Fruit fly (Drosophila melanogaster) whole organism, embryonic: ENCODE results near the gene CG7963.
A peak's percentile ranks its signal among the peaks of the same experiment; 100 is the strongest.

Experiments
- CG10147 ChIP-seq: fragments of 200-800 bp; sonication (Bioruptor generic); optimal IDR thresholded peaks from 2 replicates; lab custom pipeline; 2019; ENCODE audit warnings: missing biosample characterization, mild to moderate bottlenecking, missing genetic modification characterization, moderate library complexity
- CG10267 ChIP-seq: fragments of 200-800 bp; sonication (Bioruptor generic); optimal IDR thresholded peaks from 2 replicates; lab custom pipeline; 2018; ENCODE audit warnings: missing biosample characterization, mild to moderate bottlenecking, missing genetic modification characterization, moderate library complexity
- CG10321 ChIP-seq: fragments of 200-800 bp; sonication (Bioruptor generic); IDR thresholded peaks from 2 replicates; pipeline ENCODE4 v1.3.6; 2022; ENCODE audit warnings: missing biosample characterization, missing genetic modification characterization
- CG11247 ChIP-seq: fragments of 200-800 bp; sonication (Bioruptor generic); IDR thresholded peaks from 2 replicates; pipeline ENCODE4 v1.3.6; 2022; ENCODE audit warnings: missing biosample characterization, missing genetic modification characterization
- CG11456 ChIP-seq: fragments of 200-800 bp; sonication (Bioruptor generic); IDR thresholded peaks from 3 replicates; pipeline ENCODE4 v1.3.6; 2022; ENCODE audit warnings: missing biosample characterization, missing genetic modification characterization
- CG13424 ChIP-seq: fragments of 200-800 bp; sonication (Bioruptor generic); optimal IDR thresholded peaks from 2 replicates; lab custom pipeline; 2019; ENCODE audit warnings: missing biosample characterization, mild to moderate bottlenecking, missing genetic modification characterization, moderate library complexity
- CG2199 ChIP-seq: fragments of 200-800 bp; sonication (Bioruptor generic); IDR thresholded peaks from 3 replicates; pipeline ENCODE4 v1.3.6; 2022; ENCODE audit warnings: missing biosample characterization, missing genetic modification characterization
- CG32767 ChIP-seq: fragments of 200-800 bp; sonication (Bioruptor generic); IDR thresholded peaks from 2 replicates; pipeline ENCODE4 v1.3.6; 2022; ENCODE audit warnings: missing biosample characterization, missing genetic modification characterization
- CG33213 ChIP-seq: fragments of 200-800 bp; sonication (Bioruptor generic); optimal IDR thresholded peaks from 3 replicates; lab custom pipeline; 2016; ENCODE audit warnings: missing biosample characterization, missing genetic modification characterization
- CG34224 ChIP-seq: fragments of 200-800 bp; sonication (Bioruptor generic); IDR thresholded peaks from 3 replicates; pipeline ENCODE4 v1.3.6; 2022; ENCODE audit warnings: missing biosample characterization, missing genetic modification characterization; ENCODE audit not compliant: partially characterized antibody
- CG3726 ChIP-seq: fragments of 200-800 bp; sonication (Bioruptor generic); IDR thresholded peaks from 3 replicates; pipeline ENCODE4, ENCODE4 v1.3.6; 2022; ENCODE audit warnings: missing biosample characterization, missing genetic modification characterization
- CG4424 ChIP-seq: fragments of 200-800 bp; sonication (Bioruptor generic); optimal IDR thresholded peaks from 3 replicates; lab custom pipeline; 2016; ENCODE audit warnings: missing biosample characterization, missing genetic modification characterization
- CG4707 ChIP-seq: fragments of 200-800 bp; sonication (Bioruptor generic); optimal IDR thresholded peaks from 2 replicates; lab custom pipeline; 2018; ENCODE audit warnings: missing biosample characterization, mild to moderate bottlenecking, missing genetic modification characterization, moderate library complexity
- CG6654 ChIP-seq: fragments of 200-800 bp; sonication (Bioruptor generic); optimal IDR thresholded peaks from 2 replicates; lab custom pipeline; 2017; ENCODE audit warnings: missing biosample characterization, mild to moderate bottlenecking, missing genetic modification characterization
- CG7928 ChIP-seq: fragments of 200-800 bp; sonication (Bioruptor generic); optimal IDR thresholded peaks from 2 replicates; lab custom pipeline; 2017; ENCODE audit warnings: missing biosample characterization, mild to moderate bottlenecking, missing genetic modification characterization
- CG7963 ChIP-seq: fragments of 200-800 bp; sonication (Bioruptor generic); IDR thresholded peaks from 3 replicates; pipeline ENCODE4 v1.3.6; 2022; ENCODE audit warnings: missing biosample characterization, missing genetic modification characterization; ENCODE audit not compliant: partially characterized antibody
- CG9932 ChIP-seq: fragments of 200-800 bp; sonication (Bioruptor generic); IDR thresholded peaks from 2 replicates; pipeline ENCODE4 v1.3.6; 2022; ENCODE audit warnings: missing biosample characterization, missing genetic modification characterization
- CkIIα-i1 ChIP-seq: fragments of 200-800 bp; sonication (Bioruptor generic); IDR thresholded peaks from 2 replicates; pipeline ENCODE4 v1.3.6; 2022; ENCODE audit warnings: missing biosample characterization, missing genetic modification characterization
- Dad ChIP-seq: fragments of 200-800 bp; sonication (Bioruptor generic); optimal IDR thresholded peaks from 3 replicates; lab custom pipeline; 2016; ENCODE audit warnings: missing biosample characterization, missing genetic modification characterization
- Dip2 ChIP-seq: fragments of 200-800 bp; sonication (Bioruptor generic); IDR thresholded peaks from 2 replicates; pipeline ENCODE4 v1.3.6; 2022; ENCODE audit warnings: missing biosample characterization, missing genetic modification characterization
- Dp ChIP-seq: fragments of 200-800 bp; sonication (Bioruptor generic); optimal IDR thresholded peaks from 2 replicates; lab custom pipeline; 2018; ENCODE audit warnings: missing biosample characterization, mild to moderate bottlenecking, missing genetic modification characterization, moderate library complexity
- Eip74EF ChIP-seq, 2 experiments: fragments of 200-800 bp in 1 of 2; fragments of >200 bp in 1 of 2; sonication (Bioruptor generic) in 1 of 2; optimal IDR thresholded peaks; 2 replicates each; lab custom pipeline; 2017 to 2019; ENCODE audit warnings: missing biosample characterization in 2 of 2, missing genetic modification characterization in 2 of 2, mild to moderate bottlenecking in 1 of 2, moderate library complexity in 1 of 2
- Ets65A ChIP-seq: fragments of 200-800 bp; sonication (Bioruptor generic); peaks from one replicate; lab custom pipeline; 2016; ENCODE audit warnings: missing biosample characterization, missing genetic modification characterization
- H15 ChIP-seq: fragments of 200-800 bp; sonication (Bioruptor generic); IDR thresholded peaks from 3 replicates; pipeline ENCODE4 v1.3.6; 2022; ENCODE audit warnings: missing biosample characterization, missing genetic modification characterization
- HLH54F ChIP-seq: fragments of 200-800 bp; sonication (Bioruptor generic); optimal IDR thresholded peaks from 3 replicates; lab custom pipeline; 2016; ENCODE audit warnings: missing biosample characterization, missing genetic modification characterization
- Hmr ChIP-seq: fragments of 200-800 bp; sonication (Bioruptor generic); optimal IDR thresholded peaks from 3 replicates; lab custom pipeline; 2017; ENCODE audit warnings: mild to moderate bottlenecking, missing biosample characterization, missing genetic modification reagents, missing genetic modification characterization
- Hsf ChIP-seq: fragments of 200-800 bp; sonication (Bioruptor generic); optimal IDR thresholded peaks from 3 replicates; lab custom pipeline; 2016; ENCODE audit warnings: missing biosample characterization, missing genetic modification characterization
- Jarid2 ChIP-seq: fragments of 200-800 bp; sonication (Bioruptor generic); optimal IDR thresholded peaks from 3 replicates; lab custom pipeline; 2017; ENCODE audit warnings: mild to moderate bottlenecking, missing biosample characterization, missing genetic modification reagents, missing genetic modification characterization
- MESR4 ChIP-seq: fragments of 200-800 bp; sonication (Bioruptor generic); optimal IDR thresholded peaks from 2 replicates; lab custom pipeline; 2018; ENCODE audit warnings: missing biosample characterization, mild to moderate bottlenecking, missing genetic modification characterization, moderate library complexity
- NC2β ChIP-seq: fragments of 200-800 bp; sonication (Bioruptor generic); optimal IDR thresholded peaks from 2 replicates; lab custom pipeline; 2016; ENCODE audit warnings: missing biosample characterization, missing genetic modification characterization
- PHDP ChIP-seq: fragments of 200-800 bp; sonication (Bioruptor generic); optimal IDR thresholded peaks from 3 replicates; lab custom pipeline; 2018; ENCODE audit warnings: missing biosample characterization, mild to moderate bottlenecking, missing genetic modification characterization, moderate library complexity
- Pdp1 ChIP-seq, 2 experiments: fragments of 200-800 bp; sonication (Bioruptor generic); optimal IDR thresholded peaks; 3 replicates each; lab custom pipeline; 2016; ENCODE audit warnings: missing biosample characterization in 2 of 2, missing genetic modification characterization in 2 of 2, mild to moderate bottlenecking in 1 of 2, moderate library complexity in 1 of 2
- Ptx1 ChIP-seq: fragments of 200-800 bp; sonication (Bioruptor generic); IDR thresholded peaks from 2 replicates; pipeline ENCODE4 v1.3.6; 2022; ENCODE audit warnings: missing biosample characterization, missing genetic modification characterization
- Sox100B ChIP-seq: fragments of 200-800 bp; sonication (Bioruptor generic); optimal IDR thresholded peaks from 3 replicates; lab custom pipeline; 2018; ENCODE audit warnings: missing biosample characterization, mild to moderate bottlenecking, missing genetic modification characterization
- YL-1 ChIP-seq: fragments of 200-800 bp; sonication (Bioruptor generic); optimal IDR thresholded peaks from 3 replicates; lab custom pipeline; 2017; ENCODE audit warnings: missing biosample characterization, mild to moderate bottlenecking, missing genetic modification characterization
- ac ChIP-seq: fragments of 200-800 bp; sonication (Bioruptor generic); optimal IDR thresholded peaks from 3 replicates; lab custom pipeline; 2017; ENCODE audit warnings: missing biosample characterization, mild to moderate bottlenecking, missing genetic modification characterization
- aop ChIP-seq: fragments of 200-800 bp; sonication (Bioruptor generic); IDR thresholded peaks from 2 replicates; pipeline ENCODE4 v1.3.6; 2022; ENCODE audit warnings: missing biosample characterization, missing genetic modification characterization
- cas ChIP-seq: fragments of 200-800 bp; sonication (Bioruptor generic); IDR thresholded peaks from 2 replicates; pipeline ENCODE4 v1.3.6; 2022; ENCODE audit warnings: missing biosample characterization, missing genetic modification characterization
- crol ChIP-seq: fragments of 200-800 bp; sonication (Bioruptor generic); IDR thresholded peaks from 2 replicates; pipeline ENCODE4 v1.3.6; 2022; ENCODE audit warnings: missing biosample characterization, missing genetic modification characterization
- eve ChIP-seq, 2 experiments: fragments of >200 bp; optimal IDR thresholded peaks; 2 replicates each; lab custom pipeline; 2017; ENCODE audit warnings: missing biosample characterization in 2 of 2, missing genetic modification characterization in 2 of 2
- fd96Cb ChIP-seq: fragments of 200-800 bp; sonication (Bioruptor generic); optimal IDR thresholded peaks from 2 replicates; lab custom pipeline; 2018; ENCODE audit warnings: missing biosample characterization, mild to moderate bottlenecking, missing genetic modification characterization, moderate library complexity
- gsb-n ChIP-seq: fragments of 200-800 bp; sonication (Bioruptor generic); optimal IDR thresholded peaks from 3 replicates; lab custom pipeline; 2018; ENCODE audit warnings: missing biosample characterization, mild to moderate bottlenecking, missing genetic modification characterization
- her ChIP-seq: fragments of 200-800 bp; sonication (Bioruptor generic); optimal IDR thresholded peaks from 2 replicates; lab custom pipeline; 2016; ENCODE audit warnings: missing biosample characterization, missing genetic modification characterization
- ind ChIP-seq: fragments of 200-800 bp; sonication (Bioruptor generic); optimal IDR thresholded peaks from 3 replicates; lab custom pipeline; 2016; ENCODE audit warnings: missing biosample characterization, missing genetic modification characterization
- pfk ChIP-seq: fragments of 200-800 bp; sonication (Bioruptor generic); optimal IDR thresholded peaks from 2 replicates; lab custom pipeline; 2018; ENCODE audit warnings: missing biosample characterization, mild to moderate bottlenecking, missing genetic modification characterization, moderate library complexity
- seq ChIP-seq: fragments of 200-800 bp; sonication (Bioruptor generic); IDR thresholded peaks from 2 replicates; pipeline ENCODE4 v1.3.6; 2022; ENCODE audit warnings: missing biosample characterization, missing genetic modification characterization
- sqz ChIP-seq: fragments of 200-800 bp; sonication (Bioruptor generic); optimal IDR thresholded peaks from 3 replicates; lab custom pipeline; 2018; ENCODE audit warnings: missing biosample characterization, mild to moderate bottlenecking, missing genetic modification characterization
- stwl ChIP-seq: fragments of 200-800 bp; sonication (Bioruptor generic); optimal IDR thresholded peaks from 3 replicates; lab custom pipeline; 2018; ENCODE audit warnings: missing biosample characterization, mild to moderate bottlenecking, missing genetic modification characterization, moderate library complexity
- unc-4 ChIP-seq: fragments of 200-800 bp; sonication (Bioruptor generic); IDR thresholded peaks from 2 replicates; pipeline ENCODE4 v1.3.6; 2022; ENCODE audit warnings: missing biosample characterization, missing genetic modification characterization; ENCODE audit not compliant: partially characterized antibody
- wor ChIP-seq: fragments of 200-800 bp; sonication (Bioruptor generic); IDR thresholded peaks from 2 replicates; pipeline ENCODE4 v1.3.6; 2022; ENCODE audit warnings: missing biosample characterization, missing genetic modification characterization

Gene CG7963

DNA sequence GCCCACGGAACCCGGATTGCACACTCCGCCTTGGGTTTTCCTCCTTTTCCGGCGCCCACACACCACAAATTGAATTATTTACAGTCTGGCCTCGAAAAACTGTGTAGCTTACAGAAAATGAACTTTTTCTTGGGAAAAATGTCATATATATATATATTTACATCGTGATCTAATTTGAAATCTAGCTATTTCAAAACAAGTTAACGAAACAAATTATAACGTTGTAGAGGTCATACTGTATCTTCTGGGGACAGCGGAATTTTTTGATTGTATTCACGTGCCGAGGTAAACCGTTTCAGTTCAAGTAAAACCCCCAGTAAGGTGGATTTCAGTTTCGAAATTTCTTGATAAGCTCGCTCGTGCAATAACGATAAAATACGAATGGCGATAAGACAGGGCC, 8.2 kb upstream of the CG7963 start (continued):
- TF ChIP-seq Ptx1: peak; percentile 79
- no peak for TF ChIP-seq unc-4
- peak; percentile 2 for TF ChIP-seq HLH54F (GFP tag; lab: Kevin White, UChicago)
- no peak for TF ChIP-seq Sox100B (GFP tag; lab: Kevin White, UChicago)
- peak; percentile 59; the same call in 1 of the 3 replicates for TF ChIP-seq H15 (GFP tag; lab: Robert Waterston, UW)
- TF ChIP-seq CG10321 (GFP tag; lab: Robert Waterston, UW): peak; percentile 25; the same call in 1 of the 2 replicates
- TF ChIP-seq CG9932 (GFP tag; lab: Robert Waterston, UW): peak; percentile 71
- TF ChIP-seq sqz (GFP tag; lab: Kevin White, UChicago): no peak
- peak; percentile 6 for TF ChIP-seq CG10147 (GFP tag; lab: Kevin White, UChicago)
- TF ChIP-seq CG33213 (GFP tag; lab: Kevin White, UChicago): no peak
- TF ChIP-seq Hsf (GFP tag; lab: Kevin White, UChicago): no peak
- no peak for TF ChIP-seq her (GFP tag; lab: Kevin White, UChicago)
- TF ChIP-seq Eip74EF (GFP tag; optimal IDR thresholded peaks at IDR 0.05; lab: Kevin White, UChicago): peak in 1 of 2 experiments; percentile 74
- 0 out of 2 replicates have a peak, but pooled peaks have one; percentile 30 for TF ChIP-seq cas (GFP tag; lab: Robert Waterston, UW)
- no peak for TF ChIP-seq crol (GFP tag; lab: Robert Waterston, UW)
- no peak for TF ChIP-seq Dad
- TF ChIP-seq pfk (GFP tag; lab: Kevin White, UChicago): no peak
- TF ChIP-seq CG3726 (GFP tag; lab: Robert Waterston, UW): no peak
- TF ChIP-seq gsb-n (tag; lab: Kevin White, UChicago): peak; percentile 1
- no peak for TF ChIP-seq CG4707 (GFP tag; lab: Kevin White, UChicago)
- TF ChIP-seq eve (GFP tag; optimal IDR thresholded peaks at IDR 0.05; lab: Kevin White, UChicago): no peak
- TF ChIP-seq CG2199: no peak
- TF ChIP-seq CG4424 (GFP tag; lab: Kevin White, UChicago): peak; percentile 21
- TF ChIP-seq YL-1 (GFP tag; lab: Kevin White, UChicago): peak; percentile 7
- TF ChIP-seq MESR4 (GFP tag; lab: Kevin White, UChicago): no peak
- TF ChIP-seq Dp (GFP tag; lab: Kevin White, UChicago): no peak
- TF ChIP-seq Dip2 (GFP tag; lab: Robert Waterston, UW): no peak
- no peak for TF ChIP-seq stwl (tag; lab: Kevin White, UChicago)
- TF ChIP-seq Pdp1 (GFP tag; optimal IDR thresholded peaks at IDR 0.05; lab: Kevin White, UChicago): no peak
- 0 out of 2 replicates have a peak, but pooled peaks have one; percentile 28 for TF ChIP-seq CG32767 (GFP tag; lab: Robert Waterston, UW)
- 0 out of 2 replicates have a peak, but pooled peaks have one; percentile 50 for TF ChIP-seq CkIIα-i1 (GFP tag; lab: Robert Waterston, UW)
- TF ChIP-seq fd96Cb: peak; percentile 44
- TF ChIP-seq wor (GFP tag; lab: Robert Waterston, UW): peak; percentile 40; the same call in 1 of the 2 replicates
- peak; percentile 38; the same call in 1 of the 2 replicates for TF ChIP-seq CG11247 (GFP tag; lab: Robert Waterston, UW)
- TF ChIP-seq seq (GFP tag; lab: Robert Waterston, UW): peak; percentile 28; the same call in 1 of the 2 replicates
- no peak for TF ChIP-seq CG6654 (GFP tag; lab: Kevin White, UChicago)
- TF ChIP-seq CG11456 (GFP tag; lab: Robert Waterston, UW): 0 out of 3 replicates have a peak, but pooled peaks have one; percentile 56
- peak; percentile 14 for TF ChIP-seq CG7928 (GFP tag; lab: Kevin White, UChicago)
- TF ChIP-seq Hmr (GFP tag; lab: Kevin White, UChicago): peak; percentile 64
- TF ChIP-seq ac (GFP tag; lab: Kevin White, UChicago): no peak
- peak; percentile 49 for TF ChIP-seq CG13424 (tag; lab: Kevin White, UChicago)
- peak; percentile 69 for TF ChIP-seq PHDP (tag; lab: Kevin White, UChicago)
- no peak for TF ChIP-seq CG34224 (GFP tag; lab: Robert Waterston, UW)
- TF ChIP-seq Ets65A: no peak
- TF ChIP-seq CG10267: peak; percentile 1
- TF ChIP-seq ind (GFP tag; lab: Kevin White, UChicago): peak; percentile 40
- no peak for TF ChIP-seq aop
- TF ChIP-seq CG7963 (GFP tag; lab: Robert Waterston, UW): no peak
- no peak for TF ChIP-seq NC2β (GFP tag; lab: Kevin White, UChicago)
- no peak for TF ChIP-seq Jarid2 (GFP tag; lab: Kevin White, UChicago)
